Fruit fly (Drosophila melanogaster) whole organism, embryonic: ENCODE data around the gene CG34117.
A peak's percentile ranks its signal among the peaks of the same experiment; 100 is the strongest.

Experiments
- CG11398 ChIP-seq: fragments of 200-800 bp; sonication (Bioruptor generic); optimal IDR thresholded peaks from 2 replicates; lab custom pipeline; 2016; ENCODE audit warnings: missing biosample characterization, missing genetic modification characterization
- CG11504 ChIP-seq: fragments of 200-800 bp; sonication (Bioruptor generic); optimal IDR thresholded peaks from 3 replicates; lab custom pipeline; 2019; ENCODE audit warnings: missing biosample characterization, mild to moderate bottlenecking, missing genetic modification characterization, moderate library complexity
- CG1233 ChIP-seq: fragments of 200-800 bp; sonication (Bioruptor generic); optimal IDR thresholded peaks from 4 replicates; lab custom pipeline; 2018; ENCODE audit warnings: missing biosample characterization, mild to moderate bottlenecking, missing genetic modification characterization
- CG13775 ChIP-seq: fragments of 200-800 bp; sonication (Bioruptor generic); optimal IDR thresholded peaks from 3 replicates; lab custom pipeline; 2017; ENCODE audit warnings: missing biosample characterization, mild to moderate bottlenecking, missing genetic modification characterization
- CG15269 ChIP-seq: fragments of 200-800 bp; sonication (Bioruptor generic); optimal IDR thresholded peaks from 2 replicates; lab custom pipeline; 2018; ENCODE audit warnings: missing biosample characterization, mild to moderate bottlenecking, missing genetic modification characterization, moderate library complexity
- CG17612 ChIP-seq: fragments of 200-800 bp; sonication (Bioruptor generic); IDR thresholded peaks from 2 replicates; pipeline ENCODE4 v1.3.6; 2022; ENCODE audit warnings: missing biosample characterization, missing genetic modification characterization
- CG17802 ChIP-seq: fragments of 200-800 bp; sonication (Bioruptor generic); optimal IDR thresholded peaks from 2 replicates; lab custom pipeline; 2018; ENCODE audit warnings: missing biosample characterization, mild to moderate bottlenecking, missing genetic modification characterization, moderate library complexity
- CG1832 ChIP-seq: fragments of 200-800 bp; sonication (Bioruptor generic); optimal IDR thresholded peaks from 2 replicates; lab custom pipeline; 2017; ENCODE audit warnings: missing biosample characterization, mild to moderate bottlenecking, missing genetic modification characterization, inconsistent platforms
- CG2712 ChIP-seq: fragments of 200-800 bp; optimal IDR thresholded peaks from 3 replicates; lab custom pipeline; 2019; ENCODE audit warnings: missing biosample characterization, mild to moderate bottlenecking, missing genetic modification characterization, moderate library complexity
- CG2889 ChIP-seq: fragments of 200-800 bp; sonication (Bioruptor generic); IDR thresholded peaks from 3 replicates; pipeline ENCODE4 v1.3.6; 2022; ENCODE audit warnings: missing biosample characterization, missing genetic modification characterization
- CG3847 ChIP-seq: fragments of 200-800 bp; sonication (Bioruptor generic); IDR thresholded peaks from 2 replicates; pipeline ENCODE4 v1.3.6; 2022; ENCODE audit warnings: missing biosample characterization, missing genetic modification characterization
- CG4730 ChIP-seq: fragments of 200-800 bp; sonication (Bioruptor generic); IDR thresholded peaks from 2 replicates; pipeline ENCODE4 v1.3.6; 2022; ENCODE audit warnings: missing biosample characterization, missing genetic modification characterization
- CG6272 ChIP-seq: fragments of 200-800 bp; sonication (Bioruptor generic); IDR thresholded peaks from 2 replicates; pipeline ENCODE4 v1.3.6; 2022; ENCODE audit warnings: missing biosample characterization, missing genetic modification characterization
- CG7372 ChIP-seq: fragments of 200-800 bp; sonication (Bioruptor generic); IDR thresholded peaks from 2 replicates; pipeline ENCODE4 v1.3.6; 2022; ENCODE audit warnings: missing biosample characterization, missing genetic modification characterization
- CG8290 ChIP-seq, 3 experiments: fragments of 200-800 bp; sonication (Bioruptor generic); optimal IDR thresholded peaks; 2 replicates each; lab custom pipeline; 2016 to 2019; ENCODE audit warnings: missing biosample characterization in 3 of 3, missing genetic modification characterization in 3 of 3, mild to moderate bottlenecking in 2 of 3, moderate library complexity in 1 of 3
- CG9609 ChIP-seq: fragments of 200-800 bp; sonication (Bioruptor generic); optimal IDR thresholded peaks from 3 replicates; lab custom pipeline; 2016; ENCODE audit warnings: missing biosample characterization, missing genetic modification characterization
- Camta ChIP-seq: fragments of 200-800 bp; sonication (Bioruptor generic); optimal IDR thresholded peaks from 2 replicates; lab custom pipeline; 2016; ENCODE audit warnings: missing biosample characterization, missing genetic modification characterization
- Dip3 ChIP-seq: fragments of 200-800 bp; sonication (Bioruptor generic); optimal IDR thresholded peaks from 3 replicates; lab custom pipeline; 2016; ENCODE audit warnings: missing biosample characterization, missing genetic modification characterization
- Doc2 ChIP-seq: fragments of 200-800 bp; sonication (Bioruptor generic); IDR thresholded peaks from 2 replicates; pipeline ENCODE4 v1.3.6; 2022; ENCODE audit warnings: missing biosample characterization, missing genetic modification characterization
- E2f1 ChIP-seq: fragments of 200-800 bp; sonication (Bioruptor generic); IDR thresholded peaks from 2 replicates; pipeline ENCODE4 v1.3.6; 2022; ENCODE audit warnings: missing biosample characterization, missing genetic modification characterization
- HLH54F ChIP-seq: fragments of 200-800 bp; sonication (Bioruptor generic); optimal IDR thresholded peaks from 3 replicates; lab custom pipeline; 2016; ENCODE audit warnings: missing biosample characterization, missing genetic modification characterization
- Hr3 ChIP-seq: fragments of 200-800 bp; sonication (Bioruptor generic); optimal IDR thresholded peaks from 3 replicates; lab custom pipeline; 2016; ENCODE audit warnings: missing biosample characterization, missing genetic modification characterization
- Jarid2 ChIP-seq: fragments of 200-800 bp; sonication (Bioruptor generic); optimal IDR thresholded peaks from 3 replicates; lab custom pipeline; 2017; ENCODE audit warnings: mild to moderate bottlenecking, missing biosample characterization, missing genetic modification reagents, missing genetic modification characterization
- Meics ChIP-seq: fragments of 200-800 bp; sonication (Bioruptor generic); optimal IDR thresholded peaks from 2 replicates; lab custom pipeline; 2017; ENCODE audit warnings: missing biosample characterization, mild to moderate bottlenecking, missing genetic modification characterization
- Stat92E ChIP-seq, 3 experiments: fragments of >200 bp in 2 of 3; fragments of 200-800 bp in 1 of 3; sonication (Bioruptor generic) in 1 of 3; optimal IDR thresholded peaks; 2 replicates each; lab custom pipeline; 2017 to 2019; ENCODE audit warnings: missing biosample characterization in 3 of 3, missing genetic modification characterization in 3 of 3, mild to moderate bottlenecking in 1 of 3, moderate library complexity in 1 of 3
- ab ChIP-seq: fragments of 200-800 bp; sonication (Bioruptor generic); optimal IDR thresholded peaks from 2 replicates; lab custom pipeline; 2016; ENCODE audit warnings: missing biosample characterization, missing genetic modification characterization
- ap ChIP-seq: fragments of 200-800 bp; sonication (Bioruptor generic); IDR thresholded peaks from 2 replicates; pipeline ENCODE4 v1.3.6; 2022; ENCODE audit warnings: missing biosample characterization, missing genetic modification characterization
- ase ChIP-seq: fragments of 200-800 bp; sonication (Bioruptor generic); IDR thresholded peaks from 3 replicates; pipeline ENCODE4 v1.3.6; 2022; ENCODE audit warnings: missing biosample characterization, missing genetic modification characterization
- cad ChIP-seq: fragments of >200 bp; optimal IDR thresholded peaks from 2 replicates; lab custom pipeline; 2017; ENCODE audit warnings: missing biosample characterization, missing genetic modification characterization
- cg ChIP-seq: fragments of 200-800 bp; sonication (Bioruptor generic); optimal IDR thresholded peaks from 3 replicates; lab custom pipeline; 2019; ENCODE audit warnings: missing biosample characterization, mild to moderate bottlenecking, missing genetic modification characterization, moderate library complexity
- chn ChIP-seq: fragments of 200-800 bp; sonication (Bioruptor generic); optimal IDR thresholded peaks from 2 replicates; lab custom pipeline; 2016; ENCODE audit warnings: missing biosample characterization, missing genetic modification characterization
- crp ChIP-seq, 2 experiments: fragments of 200-800 bp; sonication (Bioruptor generic); optimal IDR thresholded peaks; 2 replicates in 1 of 2; 3 replicates in 1 of 2; lab custom pipeline; 2017; ENCODE audit warnings: missing biosample characterization in 2 of 2, missing genetic modification characterization in 2 of 2, mild to moderate bottlenecking in 1 of 2, moderate library complexity in 1 of 2
- gt ChIP-seq: fragments of 200-800 bp; sonication (Bioruptor generic); IDR thresholded peaks from 2 replicates; pipeline ENCODE4 v1.3.6; 2022; ENCODE audit warnings: missing biosample characterization, missing genetic modification characterization
- her ChIP-seq: fragments of 200-800 bp; sonication (Bioruptor generic); optimal IDR thresholded peaks from 2 replicates; lab custom pipeline; 2016; ENCODE audit warnings: missing biosample characterization, missing genetic modification characterization
- ind ChIP-seq: fragments of 200-800 bp; sonication (Bioruptor generic); optimal IDR thresholded peaks from 3 replicates; lab custom pipeline; 2016; ENCODE audit warnings: missing biosample characterization, missing genetic modification characterization
- insv ChIP-seq, 2 experiments: fragments of 200-800 bp; sonication (Bioruptor generic); optimal IDR thresholded peaks; 3 replicates each; lab custom pipeline; 2016 to 2018; ENCODE audit warnings: missing biosample characterization in 2 of 2, missing genetic modification characterization in 2 of 2
- jumu ChIP-seq: fragments of 200-800 bp; sonication (Bioruptor generic); optimal IDR thresholded peaks from 3 replicates; lab custom pipeline; 2016; ENCODE audit warnings: missing biosample characterization, missing genetic modification characterization
- kah ChIP-seq: fragments of 200-800 bp; sonication (Bioruptor generic); optimal IDR thresholded peaks from 2 replicates; lab custom pipeline; 2018; ENCODE audit warnings: missing biosample characterization, mild to moderate bottlenecking, missing genetic modification characterization
- lmd ChIP-seq: fragments of 200-800 bp; sonication (Bioruptor generic); IDR thresholded peaks from 2 replicates; pipeline ENCODE4 v1.3.6; 2022; ENCODE audit warnings: missing biosample characterization, missing genetic modification characterization
- lola ChIP-seq, 3 experiments: fragments of >200 bp in 2 of 3; fragments of 200-800 bp in 1 of 3; sonication (Bioruptor generic) in 1 of 3; optimal IDR thresholded peaks; 2 replicates each; lab custom pipeline; 2017 to 2019; ENCODE audit warnings: missing biosample characterization in 3 of 3, missing genetic modification characterization in 3 of 3, mild to moderate bottlenecking in 1 of 3, moderate library complexity in 1 of 3
- lov ChIP-seq, 2 experiments: fragments of 200-800 bp in 1 of 2; fragments of >200 bp in 1 of 2; sonication (Bioruptor generic) in 1 of 2; IDR thresholded peaks in 1 of 2; optimal IDR thresholded peaks in 1 of 2; 2 replicates in 1 of 2; 3 replicates in 1 of 2; pipeline versions ENCODE4 v1.3.6 to Lab custom; 2017 to 2022; ENCODE audit warnings: missing biosample characterization in 1 of 2, missing genetic modification characterization in 1 of 2
- oc ChIP-seq: fragments of 200-800 bp; sonication (Bioruptor generic); optimal IDR thresholded peaks from 2 replicates; lab custom pipeline; 2018; ENCODE audit warnings: missing biosample characterization, mild to moderate bottlenecking, missing genetic modification characterization, moderate library complexity
- schlank ChIP-seq: fragments of 200-800 bp; sonication (Bioruptor generic); optimal IDR thresholded peaks from 2 replicates; lab custom pipeline; 2018; ENCODE audit warnings: missing biosample characterization, mild to moderate bottlenecking, missing genetic modification characterization
- sisA ChIP-seq: fragments of 200-800 bp; sonication (Bioruptor generic); IDR thresholded peaks from 2 replicates; pipeline ENCODE4 v1.3.6; 2022; ENCODE audit warnings: missing biosample characterization, missing genetic modification characterization
- ssp ChIP-seq: fragments of 200-800 bp; sonication (Bioruptor generic); IDR thresholded peaks from 2 replicates; pipeline ENCODE4 v1.3.6; 2022; ENCODE audit warnings: missing biosample characterization, missing genetic modification characterization
- stc ChIP-seq: fragments of 200-800 bp; sonication (Bioruptor generic); IDR thresholded peaks from 2 replicates; pipeline ENCODE4 v1.3.6; 2022; ENCODE audit warnings: missing biosample characterization, missing genetic modification characterization
- tap ChIP-seq: fragments of 200-800 bp; optimal IDR thresholded peaks from 3 replicates; lab custom pipeline; 2019; ENCODE audit warnings: missing biosample characterization, mild to moderate bottlenecking, missing genetic modification characterization, moderate library complexity
- tup ChIP-seq: fragments of 200-800 bp; sonication (Bioruptor generic); optimal IDR thresholded peaks from 2 replicates; lab custom pipeline; 2016; ENCODE audit warnings: missing biosample characterization, mild to moderate bottlenecking, missing genetic modification characterization, moderate library complexity
- vvl ChIP-seq: fragments of 200-800 bp; sonication (Bioruptor generic); IDR thresholded peaks from 2 replicates; pipeline ENCODE4 v1.3.6; 2022; ENCODE audit warnings: missing biosample characterization, missing genetic modification characterization
- zfh1 ChIP-seq: fragments of 200-800 bp; sonication (Bioruptor generic); IDR thresholded peaks from 3 replicates; pipeline ENCODE4 v1.3.6; 2022; ENCODE audit warnings: missing biosample characterization, missing genetic modification characterization

CG34117 gene

DNA sequence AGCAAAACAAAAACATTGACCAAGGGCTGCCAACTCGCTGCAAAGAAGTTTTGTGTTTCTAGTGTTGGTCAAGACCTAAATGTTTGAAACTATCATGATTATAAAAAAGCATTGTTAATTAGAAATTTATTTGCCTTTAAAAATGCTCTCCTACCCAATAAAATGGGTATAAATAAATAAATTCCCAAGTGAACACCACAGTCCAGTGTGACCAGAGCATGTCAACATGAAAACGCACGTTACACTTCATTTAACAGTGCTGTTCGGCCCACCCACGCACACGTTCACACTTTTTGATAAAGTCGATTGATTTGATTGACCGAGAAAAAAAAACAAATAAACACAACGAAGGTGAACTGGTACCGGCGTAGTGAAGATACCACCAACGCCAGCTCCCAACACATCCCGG, 4.3 kb upstream of the CG34117 start, which contains the start of the genes CG9356, BBIP1 and CG8135:
Gene CG9356 (minus strand): TSS at position 166 of the 409 bp plus-strand sequence.
Gene BBIP1 (plus strand): TSS at position 282 of the 409 bp plus-strand sequence.
Gene CG8135 (plus strand): TSS at position 282 of the 409 bp plus-strand sequence.
- peak; percentile 79 for TF ChIP-seq CG2712 (tag; lab: Kevin White, UChicago)
- peak; percentile 44 for TF ChIP-seq CG7372
- TF ChIP-seq Meics (GFP tag; lab: Kevin White, UChicago): peak; percentile 41
- TF ChIP-seq CG15269 (tag; lab: Kevin White, UChicago): no peak
- TF ChIP-seq insv (GFP tag; optimal IDR thresholded peaks at IDR 0.05; lab: Kevin White, UChicago): peak in 1 of 2 experiments; percentile 34
- TF ChIP-seq zfh1 (GFP tag; lab: Robert Waterston, UW): peak; percentile 68; the same call in 2 of the 3 replicates
- TF ChIP-seq CG8290 (GFP tag; optimal IDR thresholded peaks at IDR 0.05; lab: Kevin White, UChicago): peak; percentile 84
- TF ChIP-seq CG8290 (tag; optimal IDR thresholded peaks at IDR 0.05; lab: Kevin White, UChicago): peak in 1 of 2 experiments; percentile 82
- TF ChIP-seq sisA (GFP tag; lab: Robert Waterston, UW): peak; percentile 71
- TF ChIP-seq ind (GFP tag; lab: Kevin White, UChicago): peak; percentile 85
- peak; percentile 25 for TF ChIP-seq cg (GFP tag; lab: Kevin White, UChicago)
- TF ChIP-seq Stat92E (GFP tag; optimal IDR thresholded peaks at IDR 0.05; lab: Kevin White, UChicago): peak in 1 of 3 experiments; percentile 30
- TF ChIP-seq CG2889 (GFP tag; lab: Robert Waterston, UW): 0 out of 3 replicates have a peak, but pooled peaks have one; percentile 34
- TF ChIP-seq CG13775 (GFP tag; lab: Kevin White, UChicago): peak; percentile 72
- TF ChIP-seq ab: no peak
- TF ChIP-seq HLH54F (GFP tag; lab: Kevin White, UChicago): peak; percentile 87
- TF ChIP-seq tup (GFP tag; lab: Kevin White, UChicago): peak; percentile 75
- TF ChIP-seq cad (GFP tag; lab: Kevin White, UChicago): no peak
- TF ChIP-seq CG1233 (GFP tag; lab: Kevin White, UChicago): peak; percentile 2
- no peak for TF ChIP-seq CG11504 (tag; lab: Kevin White, UChicago)
- no peak for TF ChIP-seq Jarid2
- TF ChIP-seq lmd (GFP tag; lab: Robert Waterston, UW): peak; percentile 56
- TF ChIP-seq Dip3 (GFP tag; lab: Kevin White, UChicago): peak; percentile 81
- TF ChIP-seq gt: no peak
- peak; percentile 66 for TF ChIP-seq E2f1
- peak; percentile 20 for TF ChIP-seq schlank (tag; lab: Kevin White, UChicago)
- peak in 1 of 3 experiments; percentile 55 for TF ChIP-seq lola (GFP tag; optimal IDR thresholded peaks at IDR 0.05; lab: Kevin White, UChicago)
- no peak for TF ChIP-seq Doc2
- peak; percentile 71 for TF ChIP-seq Camta
- TF ChIP-seq crp (GFP tag; optimal IDR thresholded peaks at IDR 0.05; lab: Kevin White, UChicago): peak in 1 of 2 experiments; percentile 37
- TF ChIP-seq CG3847 (GFP tag; lab: Robert Waterston, UW): peak; percentile 87
- TF ChIP-seq CG11398 (GFP tag; lab: Kevin White, UChicago): peak; percentile 53
- TF ChIP-seq lov (optimal IDR thresholded peaks at IDR 0.05; lab: Kevin White, UChicago): no peak
- TF ChIP-seq lov (GFP tag; IDR thresholded peaks at IDR 0.05; lab: Robert Waterston, UW): no peak
- peak; percentile 25 for TF ChIP-seq CG17802 (tag; lab: Kevin White, UChicago)
- no peak for TF ChIP-seq ap (GFP tag; lab: Robert Waterston, UW)
- TF ChIP-seq her (GFP tag; lab: Kevin White, UChicago): peak; percentile 50
- no peak for TF ChIP-seq ssp (GFP tag; lab: Robert Waterston, UW)
- TF ChIP-seq tap: peak; percentile 26
- TF ChIP-seq jumu (GFP tag; lab: Kevin White, UChicago): peak; percentile 80
- peak; percentile 90 for TF ChIP-seq chn (GFP tag; lab: Kevin White, UChicago)
- TF ChIP-seq kah (GFP tag; lab: Kevin White, UChicago): no peak
- TF ChIP-seq Hr3 (GFP tag; lab: Kevin White, UChicago): peak; percentile 75
- peak; percentile 41; the same call in 1 of the 2 replicates for TF ChIP-seq stc (GFP tag; lab: Robert Waterston, UW)
- TF ChIP-seq CG9609: peak; percentile 77
- no peak for TF ChIP-seq oc (tag; lab: Kevin White, UChicago)
- no peak for TF ChIP-seq ase (GFP tag; lab: Robert Waterston, UW)
- 0 out of 2 replicates have a peak, but pooled peaks have one; percentile 36 for TF ChIP-seq CG4730
- no peak for TF ChIP-seq CG1832 (GFP tag; lab: Kevin White, UChicago)
- TF ChIP-seq CG17612 (GFP tag; lab: Robert Waterston, UW): no peak
- peak; percentile 38; the same call in 1 of the 2 replicates for TF ChIP-seq CG6272 (GFP tag; lab: Robert Waterston, UW)
- TF ChIP-seq vvl: peak; percentile 87
